Worm (Caenorhabditis elegans): ENCODE measurements around the gene C01G10.14.
A peak's percentile ranks its signal among the peaks of the same experiment; 100 is the strongest.

The C01G10.14 gene

ce11 chrV:15085335-15085800, 20.4 kb downstream of the C01G10.14 start, which contains the start of the genes ahsa-1 and C01G10.7 (continued):
- TF ChIP-seq ceh-19 (GFP tag; optimal IDR thresholded peaks at IDR 0.05), result peak; percentile 21
- TF ChIP-seq ceh-14 (tag; optimal IDR thresholded peaks at IDR 0.05), result peak; percentile 94
- peak; percentile 51 for TF ChIP-seq sdc-2 (tag; optimal IDR thresholded peaks at IDR 0.05)
- TF ChIP-seq lin-11 (tag; optimal IDR thresholded peaks at IDR 0.05), result no peak
- TF ChIP-seq pha-4 (tag; optimal IDR thresholded peaks at IDR 0.05), result no peak
- no peak for TF ChIP-seq ceh-6 (GFP tag; optimal IDR thresholded peaks at IDR 0.05)
- peak; percentile 98 for TF ChIP-seq unc-42 (tag; optimal IDR thresholded peaks at IDR 0.05)
- TF ChIP-seq syd-9 (tag; optimal IDR thresholded peaks at IDR 0.05), result peak; percentile 10
- no peak for TF ChIP-seq sox-4 (tag; optimal IDR thresholded peaks at IDR 0.05)
- TF ChIP-seq lim-6 (tag; optimal IDR thresholded peaks at IDR 0.05), result peak; percentile 89
- TF ChIP-seq T23F11.4 (GFP tag; optimal IDR thresholded peaks at IDR 0.05), result no peak
- no peak for TF ChIP-seq nhr-232 (tag; optimal IDR thresholded peaks at IDR 0.05)
- peak; percentile 29 for TF ChIP-seq ceh-48 (tag; optimal IDR thresholded peaks at IDR 0.05)
- peak; percentile 15 for TF ChIP-seq gmeb-2 (tag; optimal IDR thresholded peaks at IDR 0.05)
- peak; percentile 40 for TF ChIP-seq pax-1 (tag; optimal IDR thresholded peaks at IDR 0.05)
- no peak for TF ChIP-seq K09A11.1 (tag; optimal IDR thresholded peaks at IDR 0.05; ENCODE audit: insufficient read depth)
- TF ChIP-seq ceh-30 (tag; optimal IDR thresholded peaks at IDR 0.05), result peak; percentile 67
- TF ChIP-seq pros-1 (tag; optimal IDR thresholded peaks at IDR 0.05), result no peak
- no peak for TF ChIP-seq Y22D7AL.16 (tag; optimal IDR thresholded peaks at IDR 0.05)
- no peak for TF ChIP-seq hlh-30 (tag; optimal IDR thresholded peaks at IDR 0.05; ENCODE audit: insufficient read depth)
- TF ChIP-seq hlh-6 (tag; optimal IDR thresholded peaks at IDR 0.05), result peak; percentile 15
- peak; percentile 67 for TF ChIP-seq fax-1 (tag; optimal IDR thresholded peaks at IDR 0.05)
- peak; percentile 81 for TF ChIP-seq ceh-18 (tag; optimal IDR thresholded peaks at IDR 0.05)
- peak; percentile 76 for TF ChIP-seq elt-2 (tag; optimal IDR thresholded peaks at IDR 0.05)
- peak; percentile 80 for TF ChIP-seq rnt-1 (tag; optimal IDR thresholded peaks at IDR 0.05)
- no peak for TF ChIP-seq dmd-4 (tag; optimal IDR thresholded peaks at IDR 0.05; ENCODE audit: borderline replicate concordance)
- peak; percentile 35 for TF ChIP-seq madf-2 (tag; optimal IDR thresholded peaks at IDR 0.05)
- TF ChIP-seq K02D7.2 (tag; optimal IDR thresholded peaks at IDR 0.05), result no peak
- no peak for TF ChIP-seq ama-1 (optimal IDR thresholded peaks at IDR 0.05)
- no peak for TF ChIP-seq ceh-45 (GFP tag; IDR thresholded peaks at IDR 0.05)
- TF ChIP-seq F13H6.1 (tag; optimal IDR thresholded peaks at IDR 0.05), result peak; percentile 77
- TF ChIP-seq ttx-3 (tag; optimal IDR thresholded peaks at IDR 0.05), result peak; percentile 63
- peak; percentile 62 for TF ChIP-seq fkh-6 (tag; optimal IDR thresholded peaks at IDR 0.05)
- no peak for TF ChIP-seq nhr-11 (tag; optimal IDR thresholded peaks at IDR 0.05)
- peak; percentile 85 for TF ChIP-seq mec-3 (tag; optimal IDR thresholded peaks at IDR 0.05; ENCODE audit: borderline replicate concordance)
- no peak for TF ChIP-seq ceh-24 (tag; optimal IDR thresholded peaks at IDR 0.05)
- TF ChIP-seq ets-4 (tag; optimal IDR thresholded peaks at IDR 0.05), result peak; percentile 97
- TF ChIP-seq ref-2 (tag; optimal IDR thresholded peaks at IDR 0.05), result peak; percentile 84

ce11 chrV:15083659-15084058, 22.1 kb downstream of the C01G10.14 start:
- TF ChIP-seq ceh-45 (GFP tag; IDR thresholded peaks at IDR 0.05) (no peak), gmeb-2 (tag; optimal IDR thresholded peaks at IDR 0.05) (no peak), unc-86 (tag; optimal IDR thresholded peaks at IDR 0.05) (no peak)

ce11 chrV:15082291-15082690, 23.5 kb downstream of the C01G10.14 start, which contains the start of the genes C01G10.10 and C01G10.9:
C01G10.10 (minus strand) TSS chrV:15082441.
C01G10.9 (plus strand) TSS chrV:15082530.
- TF ChIP-seq ceh-19 (GFP tag; optimal IDR thresholded peaks at IDR 0.05), result no peak
- no peak for TF ChIP-seq nhr-11 (tag; optimal IDR thresholded peaks at IDR 0.05)
- no peak for TF ChIP-seq ahr-1 (tag; optimal IDR thresholded peaks at IDR 0.05)
- TF ChIP-seq ceh-30 (tag; optimal IDR thresholded peaks at IDR 0.05), result no peak
- no peak for TF ChIP-seq Y22D7AL.16 (tag; optimal IDR thresholded peaks at IDR 0.05)
- no peak for TF ChIP-seq nfya-1 (tag; optimal IDR thresholded peaks at IDR 0.05)
- TF ChIP-seq eyg-1 (tag; optimal IDR thresholded peaks at IDR 0.05), result peak; percentile 4
- no peak for TF ChIP-seq ceh-45 (GFP tag; IDR thresholded peaks at IDR 0.05)
- TF ChIP-seq K09A11.1 (tag; optimal IDR thresholded peaks at IDR 0.05; ENCODE audit: insufficient read depth), result no peak
- TF ChIP-seq pax-1 (tag; optimal IDR thresholded peaks at IDR 0.05), result no peak
- no peak for TF ChIP-seq odd-2 (tag; optimal IDR thresholded peaks at IDR 0.05)
- no peak for TF ChIP-seq che-1 (tag; optimal IDR thresholded peaks at IDR 0.05)
- TF ChIP-seq ceh-24 (tag; optimal IDR thresholded peaks at IDR 0.05), result no peak
- TF ChIP-seq elt-4 (tag; optimal IDR thresholded peaks at IDR 0.05), result no peak
- TF ChIP-seq mec-3 (tag; optimal IDR thresholded peaks at IDR 0.05; ENCODE audit: borderline replicate concordance), result no peak
- no peak for TF ChIP-seq nhr-232 (tag; optimal IDR thresholded peaks at IDR 0.05)
- no peak for TF ChIP-seq ama-1 (optimal IDR thresholded peaks at IDR 0.05)
- TF ChIP-seq ceh-18 (tag; optimal IDR thresholded peaks at IDR 0.05), result no peak
- peak; percentile 93 for TF ChIP-seq C08G9.2 (tag; optimal IDR thresholded peaks at IDR 0.05)
- no peak for TF ChIP-seq lim-6 (tag; optimal IDR thresholded peaks at IDR 0.05)
- no peak for TF ChIP-seq pqm-1 (tag; optimal IDR thresholded peaks at IDR 0.05)
- peak; percentile 90 for TF ChIP-seq ceh-31 (tag; optimal IDR thresholded peaks at IDR 0.05)
- peak; percentile 33 for TF ChIP-seq fkh-6 (tag; optimal IDR thresholded peaks at IDR 0.05)
- no peak for TF ChIP-seq unc-55 (GFP tag; optimal IDR thresholded peaks at IDR 0.05)
- no peak for TF ChIP-seq hlh-30 (tag; optimal IDR thresholded peaks at IDR 0.05; ENCODE audit: insufficient read depth)
- TF ChIP-seq ttx-3 (tag; optimal IDR thresholded peaks at IDR 0.05), result no peak
